Fruit fly (Drosophila melanogaster): ENCODE measurements around the gene NimB3.

NimB3 gene

DNA sequence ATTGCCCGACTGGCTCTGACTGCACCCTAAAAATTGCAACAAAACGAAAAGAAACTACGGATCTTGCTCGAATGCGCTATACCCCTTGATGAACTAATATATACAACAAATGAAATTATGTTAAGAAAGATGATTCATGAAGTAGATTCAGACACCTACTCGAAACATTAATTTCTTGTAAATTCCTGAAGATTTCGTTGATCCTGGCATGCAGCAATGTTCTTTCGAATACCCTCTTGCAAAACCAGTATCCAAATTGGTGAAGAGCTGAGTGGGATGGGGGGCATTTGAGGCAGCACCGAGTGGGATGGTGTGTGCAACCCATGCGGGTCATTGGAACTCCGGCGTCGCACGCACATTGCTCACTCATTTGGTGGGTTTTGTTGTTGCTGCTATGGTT is 12.0 kb downstream of the NimB3 start:
- TF ChIP-seq N (GFP tag; optimal IDR thresholded peaks at IDR 0.05) (no peak), woc (GFP tag; optimal IDR thresholded peaks at IDR 0.05) (peak; percentile 95), foxo (GFP tag; optimal IDR thresholded peaks at IDR 0.05) (peak; percentile 29 to 97), rgr (GFP tag; optimal IDR thresholded peaks at IDR 0.05) (peak; percentile 96), Abd-B (GFP tag; optimal IDR thresholded peaks at IDR 0.05) (no peak), tai (GFP tag; optimal IDR thresholded peaks at IDR 0.05) (peak; percentile 96), Rel (GFP tag; optimal IDR thresholded peaks at IDR 0.05) (peak; percentile 74), Rel (tag; optimal IDR thresholded peaks at IDR 0.05) (peak; percentile 72), br (GFP tag; optimal IDR thresholded peaks at IDR 0.05) (peak; percentile 97), CG9705 (GFP tag; optimal IDR thresholded peaks at IDR 0.05) (peak; percentile 72), dsf (GFP tag; optimal IDR thresholded peaks at IDR 0.05; ENCODE audit: borderline replicate concordance) (peak; percentile 88), fru (GFP tag; optimal IDR thresholded peaks at IDR 0.05) (peak; percentile 97), Mio (GFP tag; optimal IDR thresholded peaks at IDR 0.05) (peak; percentile 72), pan (optimal IDR thresholded peaks at IDR 0.05) (peak; percentile 58), GATAd (GFP tag; optimal IDR thresholded peaks at IDR 0.05) (peak; percentile 87), h (GFP tag; optimal IDR thresholded peaks at IDR 0.05) (peak; percentile 95), OdsH (GFP tag; optimal IDR thresholded peaks at IDR 0.05) (peak; percentile 97), sage (GFP tag; optimal IDR thresholded peaks at IDR 0.05) (peak; percentile 88), Vsx2 (GFP tag; optimal IDR thresholded peaks at IDR 0.05; ENCODE audit: partially characterized antibody) (no peak), Hnf4 (GFP tag; optimal IDR thresholded peaks at IDR 0.05) (peak; percentile 97), CG32264 (GFP tag; optimal IDR thresholded peaks at IDR 0.05) (peak; percentile 84), Sp1 (GFP tag; optimal IDR thresholded peaks at IDR 0.05) (peak; percentile 96), HLH106 (tag; optimal IDR thresholded peaks at IDR 0.05) (peak; percentile 98), Hr83 (GFP tag; optimal IDR thresholded peaks at IDR 0.05; ENCODE audit: poor library complexity, severe bottlenecking) (no peak), jim (GFP tag; optimal IDR thresholded peaks at IDR 0.05) (no peak), Dif (GFP tag; optimal IDR thresholded peaks at IDR 0.05; ENCODE audit: partially characterized antibody) (peak; percentile 29), dmrt93B (GFP tag; optimal IDR thresholded peaks at IDR 0.05) (peak; percentile 95), CrebA (GFP tag; optimal IDR thresholded peaks at IDR 0.05; ENCODE audit: borderline replicate concordance) (peak; percentile 78), ey (GFP tag; optimal IDR thresholded peaks at IDR 0.05) (peak; percentile 98), Myc (optimal IDR thresholded peaks at IDR 0.05) (no peak), Hr78 (GFP tag; optimal IDR thresholded peaks at IDR 0.05) (no peak), sv (GFP tag; optimal IDR thresholded peaks at IDR 0.05) (no peak), lola (GFP tag; optimal IDR thresholded peaks at IDR 0.05) (no peak), brk (GFP tag; optimal IDR thresholded peaks at IDR 0.05) (peak; percentile 95), usp (GFP tag; optimal IDR thresholded peaks at IDR 0.05) (no peak), psq (GFP tag; optimal IDR thresholded peaks at IDR 0.05) (peak; percentile 93), Jra (GFP tag; optimal IDR thresholded peaks at IDR 0.05) (peak; percentile 95)

DNA sequence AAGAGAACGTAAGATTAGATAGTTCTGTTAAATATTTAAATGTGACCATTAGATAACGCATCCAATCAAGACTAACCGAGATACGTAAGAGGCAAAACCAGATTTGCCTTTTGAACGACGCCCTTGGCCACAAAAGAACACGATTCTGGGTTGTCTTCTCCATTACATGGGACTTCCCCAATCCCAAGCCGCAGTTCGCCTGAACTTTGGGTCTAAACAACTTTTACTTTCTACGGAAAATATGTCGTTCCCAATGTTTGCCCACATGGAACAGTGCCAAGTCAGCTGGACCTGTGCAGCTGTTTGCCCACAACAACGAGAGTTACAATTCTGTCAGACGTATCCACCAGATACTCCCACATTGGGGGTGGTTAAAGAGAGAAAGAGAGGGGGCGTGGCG is 18.0 kb downstream of the NimB3 start:
- TF ChIP-seq woc (GFP tag; optimal IDR thresholded peaks at IDR 0.05) (no peak), Myc (optimal IDR thresholded peaks at IDR 0.05) (no peak), N (GFP tag; optimal IDR thresholded peaks at IDR 0.05) (no peak), tai (GFP tag; optimal IDR thresholded peaks at IDR 0.05) (no peak), lola (GFP tag; optimal IDR thresholded peaks at IDR 0.05) (no peak), ey (GFP tag; optimal IDR thresholded peaks at IDR 0.05) (no peak), dmrt93B (GFP tag; optimal IDR thresholded peaks at IDR 0.05) (no peak), sv (GFP tag; optimal IDR thresholded peaks at IDR 0.05) (no peak), psq (GFP tag; optimal IDR thresholded peaks at IDR 0.05) (no peak), GATAd (GFP tag; optimal IDR thresholded peaks at IDR 0.05) (no peak), CrebA (GFP tag; optimal IDR thresholded peaks at IDR 0.05; ENCODE audit: borderline replicate concordance) (no peak), dsf (GFP tag; optimal IDR thresholded peaks at IDR 0.05; ENCODE audit: borderline replicate concordance) (no peak), Hr78 (GFP tag; optimal IDR thresholded peaks at IDR 0.05) (no peak), foxo (GFP tag; optimal IDR thresholded peaks at IDR 0.05) (no peak), pan (optimal IDR thresholded peaks at IDR 0.05) (no peak)

DNA sequence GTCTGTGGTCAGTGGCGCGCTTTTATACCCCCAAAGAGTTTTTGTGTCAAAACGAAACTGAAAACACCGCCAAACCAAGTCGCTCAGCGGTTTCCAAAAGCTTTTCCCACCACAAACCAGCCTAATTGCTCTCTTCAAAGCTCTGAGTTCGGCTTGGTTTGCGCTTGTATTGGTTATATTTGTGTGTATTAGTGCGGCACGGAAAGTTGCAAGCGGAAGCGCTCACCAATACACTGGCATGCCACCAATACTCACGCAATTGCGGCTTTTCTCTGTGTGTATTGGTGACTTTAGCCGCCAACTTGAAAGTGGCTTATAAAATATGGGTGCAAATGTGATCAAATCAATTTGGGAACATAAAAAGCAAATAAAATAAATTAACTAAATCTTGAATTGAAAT is 20.3 kb downstream of the NimB3 start, which contains the start of gene Vajk3:
Vajk3 (minus strand) TSS at position 1 of the 400 bp plus-strand sequence.
- TF ChIP-seq woc (GFP tag; optimal IDR thresholded peaks at IDR 0.05) (no peak), sv (GFP tag; optimal IDR thresholded peaks at IDR 0.05) (no peak), Sp1 (GFP tag; optimal IDR thresholded peaks at IDR 0.05) (no peak), usp (GFP tag; optimal IDR thresholded peaks at IDR 0.05) (no peak), dl (GFP tag; optimal IDR thresholded peaks at IDR 0.05; ENCODE audit: insufficient read depth in 1 of 2, partially characterized antibody in 2 of 2) (no peak), CG32264 (GFP tag; optimal IDR thresholded peaks at IDR 0.05) (no peak), Dif (GFP tag; optimal IDR thresholded peaks at IDR 0.05; ENCODE audit: partially characterized antibody) (no peak), lola (GFP tag; optimal IDR thresholded peaks at IDR 0.05) (no peak), h (GFP tag; optimal IDR thresholded peaks at IDR 0.05) (no peak), CrebA (GFP tag; optimal IDR thresholded peaks at IDR 0.05; ENCODE audit: borderline replicate concordance) (no peak), Hr83 (GFP tag; optimal IDR thresholded peaks at IDR 0.05; ENCODE audit: poor library complexity, severe bottlenecking) (no peak), dmrt93B (GFP tag; optimal IDR thresholded peaks at IDR 0.05) (no peak), Jra (GFP tag; optimal IDR thresholded peaks at IDR 0.05) (no peak), HLH106 (tag; optimal IDR thresholded peaks at IDR 0.05) (no peak), tai (GFP tag; optimal IDR thresholded peaks at IDR 0.05) (no peak), brk (GFP tag; optimal IDR thresholded peaks at IDR 0.05) (no peak)
